Worm (Caenorhabditis elegans) whole organism, L1 larva: Measurements from ENCODE around the gene Y54G2A.57.

Experiments used
- fkh-4 ChIP-seq: sonication (generic microtip); optimal IDR thresholded peaks from 2 replicates; lab custom pipeline; 2016; ENCODE audit warnings: missing compliant biosample characterization, missing genetic modification characterization, borderline replicate concordance
- pqm-1 ChIP-seq: sonication (generic microtip); optimal IDR thresholded peaks from 3 replicates; lab custom pipeline; 2017; ENCODE audit warnings: missing biosample characterization, missing genetic modification characterization
- unc-130 ChIP-seq: fragments of 150-350 bp; optimal IDR thresholded peaks from 2 replicates; lab custom pipeline; 2017; ENCODE audit warnings: missing biosample characterization, missing genetic modification characterization, inconsistent platforms
- zag-1 ChIP-seq: fragments of 150-350 bp; optimal IDR thresholded peaks from 2 replicates; lab custom pipeline; 2014; ENCODE audit warnings: missing biosample characterization, missing genetic modification characterization

ce11 chrIV:2995372-2995771, 25.6 kb downstream of the Y54G2A.57 start, which contains the start of gene Y54G2A.26:
- TF ChIP-seq pqm-1 (tag; lab: Kevin White, UChicago) (no peak), fkh-4 (tag; lab: Kevin White, UChicago) (no peak), zag-1 (tag; lab: Kevin White, UChicago) (no peak), unc-130 (tag; lab: Kevin White, UChicago) (no peak)
